1 worm cellular context compared by ENCODE assay signal in genomic region chrIV:6552036-6552435, ce11.
A peak's percentile ranks its signal among the peaks of the same experiment; 100 is the strongest.
TF ChIP-seq lines count a peak whose summit lies in the region.

No protein-coding gene starts in this region.

TF ChIP-seq in whole organism, L4 larva, 104 proteins besides CTCF, POLR2A, EP300 and RAD21 (continued from another document):
- peak; percentile 11 for TF ChIP-seq hlh-11 (tag; optimal IDR thresholded peaks at IDR 0.05; lab: Kevin White, UChicago)
- no peak for TF ChIP-seq hlh-30 (tag; optimal IDR thresholded peaks at IDR 0.05; lab: Kevin White, UChicago; ENCODE audit: insufficient read depth)
- TF ChIP-seq hmg-1.1 (GFP tag; IDR thresholded peaks at IDR 0.05; lab: Robert Waterston, UW): no peak
- no peak for TF ChIP-seq spr-3 (GFP tag; optimal IDR thresholded peaks at IDR 0.05; lab: Kevin White, UChicago)
- no peak for TF ChIP-seq lin-38 (GFP tag; IDR thresholded peaks at IDR 0.05; lab: Robert Waterston, UW)
